Worm (Caenorhabditis elegans): ENCODE data around the gene ZK370.4.

The ZK370.4 gene

ce11 chrIII:8731973-8732372, 763 bp upstream of the ZK370.4 start:
- TF ChIP-seq tbx-9 (tag; optimal IDR thresholded peaks at IDR 0.05; ENCODE audit: borderline replicate concordance) (no peak), efl-1 (GFP tag; optimal IDR thresholded peaks at IDR 0.05) (no peak), C06A6.2 (GFP tag; conservative IDR thresholded peaks at IDR 0.05) (peak; percentile 49; the same call in 1 of the 2 replicates), somi-1 (GFP tag; optimal IDR thresholded peaks at IDR 0.05) (peak; percentile 8)

ce11 chrIII:8726019-8726894, 5.0 kb downstream of the ZK370.4 start:
- TF ChIP-seq tbx-9 (tag; optimal IDR thresholded peaks at IDR 0.05; ENCODE audit: borderline replicate concordance) (no peak), zfh-2 (GFP tag; conservative IDR thresholded peaks at IDR 0.05) (no peak), mxl-1 (tag; optimal IDR thresholded peaks at IDR 0.05) (no peak), Y53G8AR.9 (GFP tag; conservative IDR thresholded peaks at IDR 0.05) (no peak), ceh-79 (tag; optimal IDR thresholded peaks at IDR 0.05) (no peak), madf-3 (GFP tag; IDR thresholded peaks at IDR 0.05) (no peak), F55B11.4 (tag; optimal IDR thresholded peaks at IDR 0.05; ENCODE audit: borderline replicate concordance, insufficient read depth) (no peak), F49E8.2 (tag; optimal IDR thresholded peaks at IDR 0.05; ENCODE audit: insufficient read depth) (no peak), F33H1.4 (GFP tag; IDR thresholded peaks at IDR 0.05) (no peak), atf-7 (tag; optimal IDR thresholded peaks at IDR 0.05) (no peak)

ce11 chrIII:8725224-8725623, 6.0 kb downstream of the ZK370.4 start:
- TF ChIP-seq madf-10 (tag; optimal IDR thresholded peaks at IDR 0.05) (no peak), hsf-1 (GFP tag; IDR thresholded peaks at IDR 0.05) (0 out of 2 replicates have a peak, but pooled peaks have one; percentile 31), snpc-3.4 (tag; optimal IDR thresholded peaks at IDR 0.05) (peak; percentile 20), snpc-4 (GFP tag; optimal IDR thresholded peaks at IDR 0.05) (no peak), snpc-4 (tag; optimal IDR thresholded peaks at IDR 0.05) (peak in 1 of 4 experiments; percentile 14), him-1 (tag; optimal IDR thresholded peaks at IDR 0.05) (peak; percentile 98)

DNA sequence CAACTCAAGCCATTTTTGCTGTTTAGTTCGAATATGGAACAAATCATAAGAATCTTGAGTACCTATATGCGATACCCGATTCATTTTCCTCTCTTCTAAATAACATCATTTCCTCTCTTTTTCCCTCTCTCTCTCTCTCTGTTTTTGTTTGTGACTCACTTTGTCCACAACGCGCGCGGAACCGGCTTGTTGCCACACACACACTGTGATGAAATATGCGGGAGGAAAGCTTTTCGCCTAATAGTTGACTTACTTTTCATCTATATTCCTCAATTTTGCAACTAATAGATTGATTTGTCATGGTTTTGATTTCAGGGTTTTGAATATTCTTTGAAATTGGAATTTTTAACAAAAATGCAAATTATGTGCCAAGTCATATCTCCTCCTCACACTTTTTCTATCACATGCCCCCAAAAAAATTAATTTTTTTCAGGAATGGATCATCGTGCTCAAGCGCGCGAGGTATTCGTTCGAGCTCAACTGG, 11.4 kb downstream of the ZK370.4 start, which contains the start of gene hipr-1:
Gene hipr-1, plus strand, starts transcription at position 434 of the 484 bp plus-strand sequence.
- TF ChIP-seq F52B5.7 (tag; optimal IDR thresholded peaks at IDR 0.05) (no peak), ztf-25 (GFP tag; IDR thresholded peaks at IDR 0.05) (no peak), ccch-3 (GFP tag; optimal IDR thresholded peaks at IDR 0.05) (no peak), ceh-79 (tag; optimal IDR thresholded peaks at IDR 0.05) (no peak)

DNA sequence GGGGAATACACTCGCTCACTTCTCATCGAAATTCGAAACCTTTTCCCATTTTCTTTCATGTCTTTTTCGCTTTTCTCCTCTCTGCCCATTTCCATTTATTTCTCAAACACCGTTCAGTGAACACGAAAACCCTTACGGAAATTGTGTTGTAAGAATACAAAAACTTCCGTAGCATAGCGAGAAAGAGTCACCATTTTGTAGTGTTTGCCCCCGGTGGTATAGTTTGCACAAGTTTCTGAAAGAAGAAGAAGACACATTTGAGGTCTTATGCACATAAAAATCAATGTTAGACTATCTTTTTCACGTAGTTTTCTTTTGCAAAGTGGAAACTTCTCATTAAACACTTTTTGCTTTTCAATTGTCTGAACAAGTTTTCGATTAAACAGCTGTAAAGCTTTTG, 12.1 kb downstream of the ZK370.4 start:
- no peak for TF ChIP-seq F57C9.4 (tag; optimal IDR thresholded peaks at IDR 0.05)
- TF ChIP-seq ekl-4 (GFP tag; IDR thresholded peaks at IDR 0.05), result no peak
- no peak for TF ChIP-seq snpc-1.3 (tag; optimal IDR thresholded peaks at IDR 0.05; ENCODE audit: insufficient read depth)
- no peak for TF ChIP-seq rec-8 (tag; optimal IDR thresholded peaks at IDR 0.05)
- no peak for TF ChIP-seq C17E4.6 (GFP tag; IDR thresholded peaks at IDR 0.05)
- TF ChIP-seq ZK185.1 (tag; optimal IDR thresholded peaks at IDR 0.05; ENCODE audit: poor library complexity, severe bottlenecking), result no peak
- no peak for TF ChIP-seq madf-8 (GFP tag; conservative IDR thresholded peaks at IDR 0.05)
- no peak for TF ChIP-seq snpc-4 (GFP tag; optimal IDR thresholded peaks at IDR 0.05)
- TF ChIP-seq snpc-4 (tag; optimal IDR thresholded peaks at IDR 0.05), result no peak
- no peak for TF ChIP-seq dpl-1 (GFP tag; optimal IDR thresholded peaks at IDR 0.05)
- no peak for TF ChIP-seq rpc-1 (optimal IDR thresholded peaks at IDR 0.05)
- TF ChIP-seq rpc-1 (tag; optimal IDR thresholded peaks at IDR 0.05), result no peak
- TF ChIP-seq ztf-28 (GFP tag; IDR thresholded peaks at IDR 0.05), result no peak
- no peak for TF ChIP-seq F33H1.4 (GFP tag; IDR thresholded peaks at IDR 0.05)
- TF ChIP-seq aptf-3 (GFP tag; IDR thresholded peaks at IDR 0.05), result no peak
- no peak for TF ChIP-seq F22D6.2 (tag; optimal IDR thresholded peaks at IDR 0.05)

All from whole organism, young adult.